Worm (Caenorhabditis elegans): Measurements from ENCODE around the gene F43C1.7.

ce11 chrIII:4196301-4196987 lies 45.9 kb downstream of the F43C1.7 start:
- TF ChIP-seq sptf-1 (tag; optimal IDR thresholded peaks at IDR 0.05) (no peak), sem-2 (GFP tag; optimal IDR thresholded peaks at IDR 0.05) (no peak), elt-3 (tag; optimal IDR thresholded peaks at IDR 0.05) (no peak), ztf-11 (tag; optimal IDR thresholded peaks at IDR 0.05) (no peak), nhr-28 (tag; optimal IDR thresholded peaks at IDR 0.05) (no peak), unc-39 (tag; optimal IDR thresholded peaks at IDR 0.05) (no peak), unc-62 (GFP tag; optimal IDR thresholded peaks at IDR 0.05) (no peak), pha-4 (tag; optimal IDR thresholded peaks at IDR 0.05) (no peak), elt-1 (tag; optimal IDR thresholded peaks at IDR 0.05; ENCODE audit: borderline replicate concordance, insufficient read depth) (no peak), blmp-1 (tag; optimal IDR thresholded peaks at IDR 0.05) (no peak), snpc-4 (tag; optimal IDR thresholded peaks at IDR 0.05) (no peak), ceh-83 (GFP tag; optimal IDR thresholded peaks at IDR 0.05) (no peak), nhr-76 (tag; optimal IDR thresholded peaks at IDR 0.05) (no peak), M03D4.4 (tag; optimal IDR thresholded peaks at IDR 0.05) (no peak)
